Fruit fly (Drosophila melanogaster) S2 (cell line): ENCODE measurements around the gene odd.

ENCODE experiments used
- CG8478 ChIP-seq: fragments of >200 bp; optimal IDR thresholded peaks from 2 replicates; lab custom pipeline; 2018
- CTCF ChIP-seq, 2 experiments: fragments of >200 bp; optimal IDR thresholded peaks; 2 replicates each; lab custom pipeline; 2018

dm6 chr2L:3611762-3612424 is 5.3 kb upstream of the odd start:
- TF ChIP-seq CTCF (optimal IDR thresholded peaks at IDR 0.05; lab: Kevin White, UChicago) = no peak
- TF ChIP-seq CG8478 (lab: Kevin White, UChicago) = no peak
